Worm (Caenorhabditis elegans) whole organism, late embryonic: Measurements from ENCODE around the gene nhr-152.

Source experiments
- K09A11.1 ChIP-seq: sonication (generic microtip); optimal IDR thresholded peaks from 2 replicates; lab custom pipeline; 2017; ENCODE audit warnings: antibody characterized with exemption, mild to moderate bottlenecking, missing genetic modification characterization, missing compliant biosample characterization; ENCODE audit not compliant: insufficient read depth
- T23F11.4 ChIP-seq: fragments of 200-800 bp; sonication (Bioruptor generic); optimal IDR thresholded peaks from 2 replicates; lab custom pipeline; 2018; ENCODE audit warnings: mild to moderate bottlenecking, missing genetic modification characterization, missing compliant biosample characterization
- Y22D7AL.16 ChIP-seq: sonication (generic microtip); optimal IDR thresholded peaks from 2 replicates; lab custom pipeline; 2016; ENCODE audit warnings: missing genetic modification characterization, missing compliant biosample characterization
- ahr-1 ChIP-seq: sonication (generic microtip); optimal IDR thresholded peaks from 2 replicates; lab custom pipeline; 2016; ENCODE audit warnings: missing genetic modification characterization, missing compliant biosample characterization
- ceh-14 ChIP-seq: sonication (generic microtip); optimal IDR thresholded peaks from 2 replicates; lab custom pipeline; 2016; ENCODE audit warnings: missing genotype, missing genetic modification characterization, missing compliant biosample characterization
- ceh-2 ChIP-seq: sonication (generic microtip); optimal IDR thresholded peaks from 2 replicates; lab custom pipeline; 2016; ENCODE audit warnings: missing genotype, missing genetic modification characterization, missing compliant biosample characterization
- ceh-24 ChIP-seq: sonication (generic microtip); optimal IDR thresholded peaks from 2 replicates; lab custom pipeline; 2016; ENCODE audit warnings: mild to moderate bottlenecking, missing genetic modification characterization, missing compliant biosample characterization
- ceh-30 ChIP-seq: fragments of 150-350 bp; optimal IDR thresholded peaks from 2 replicates; lab custom pipeline; 2014; ENCODE audit warnings: missing biosample characterization, missing genetic modification characterization
- ceh-34 ChIP-seq: sonication (generic microtip); optimal IDR thresholded peaks from 2 replicates; lab custom pipeline; 2016; ENCODE audit warnings: mild to moderate bottlenecking, missing genetic modification characterization, missing compliant biosample characterization
- ceh-45 ChIP-seq: fragments of 200-800 bp; sonication (Bioruptor generic); IDR thresholded peaks from 2 replicates; pipeline ENCODE4 v1.3.6; 2022; ENCODE audit warnings: missing genetic modification reagents, missing genetic modification characterization, missing compliant biosample characterization
- ceh-6 ChIP-seq: fragments of 200-800 bp; sonication (Bioruptor generic); optimal IDR thresholded peaks from 2 replicates; lab custom pipeline; 2018; ENCODE audit warnings: mild to moderate bottlenecking, missing genetic modification characterization, missing compliant biosample characterization
- elt-2 ChIP-seq: sonication (generic microtip); optimal IDR thresholded peaks from 2 replicates; lab custom pipeline; 2016; ENCODE audit warnings: missing genetic modification reagents, missing genetic modification characterization, missing compliant biosample characterization
- fax-1 ChIP-seq: sonication (generic microtip); optimal IDR thresholded peaks from 2 replicates; lab custom pipeline; 2016; ENCODE audit warnings: missing genotype, missing genetic modification characterization, missing compliant biosample characterization
- fkh-10 ChIP-seq: fragments of 150-350 bp; optimal IDR thresholded peaks from 2 replicates; lab custom pipeline; 2014; ENCODE audit warnings: missing biosample characterization, missing genetic modification reagents, missing genetic modification characterization
- hlh-13 ChIP-seq: fragments of 200-800 bp; sonication (Bioruptor generic); optimal IDR thresholded peaks from 2 replicates; lab custom pipeline; 2018; ENCODE audit warnings: mild to moderate bottlenecking, missing genetic modification characterization, missing compliant biosample characterization
- hlh-15 ChIP-seq: sonication (generic microtip); optimal IDR thresholded peaks from 2 replicates; lab custom pipeline; 2016; ENCODE audit warnings: missing genetic modification characterization, missing compliant biosample characterization
- hlh-30 ChIP-seq: sonication (generic microtip); optimal IDR thresholded peaks from 2 replicates; lab custom pipeline; 2017; ENCODE audit warnings: antibody characterized with exemption, missing genetic modification characterization, missing compliant biosample characterization; ENCODE audit not compliant: insufficient read depth
- hlh-8 ChIP-seq: sonication (generic microtip); optimal IDR thresholded peaks from 2 replicates; lab custom pipeline; 2016; ENCODE audit warnings: missing genotype, missing genetic modification characterization, missing compliant biosample characterization
- lim-6 ChIP-seq: sonication (generic microtip); optimal IDR thresholded peaks from 2 replicates; lab custom pipeline; 2016; ENCODE audit warnings: missing genetic modification characterization, missing compliant biosample characterization
- lin-11 ChIP-seq: fragments of 200-800 bp; sonication (Bioruptor generic); optimal IDR thresholded peaks from 2 replicates; lab custom pipeline; 2018; ENCODE audit warnings: mild to moderate bottlenecking, missing genetic modification characterization, missing compliant biosample characterization
- nfya-1 ChIP-seq: sonication (generic microtip); optimal IDR thresholded peaks from 2 replicates; lab custom pipeline; 2017; ENCODE audit warnings: missing genetic modification characterization, mild to moderate bottlenecking, missing compliant biosample characterization, antibody characterized with exemption, moderate library complexity
- npax-4 ChIP-seq: sonication (generic microtip); optimal IDR thresholded peaks from 2 replicates; lab custom pipeline; 2016; ENCODE audit warnings: missing genetic modification characterization, missing compliant biosample characterization
- odd-2 ChIP-seq: sonication (generic microtip); optimal IDR thresholded peaks from 2 replicates; lab custom pipeline; 2017; ENCODE audit warnings: antibody characterized with exemption, mild to moderate bottlenecking, missing genetic modification characterization, missing compliant biosample characterization
- pax-1 ChIP-seq: fragments of 150-350 bp; optimal IDR thresholded peaks from 2 replicates; lab custom pipeline; 2014; ENCODE audit warnings: missing biosample characterization, missing genetic modification characterization
- pros-1 ChIP-seq: fragments of 150-350 bp; optimal IDR thresholded peaks from 2 replicates; lab custom pipeline; 2014; ENCODE audit warnings: missing biosample characterization, missing genetic modification reagents, missing genetic modification characterization
- rnt-1 ChIP-seq: sonication (generic microtip); optimal IDR thresholded peaks from 2 replicates; lab custom pipeline; 2016; ENCODE audit warnings: missing genetic modification characterization, missing compliant biosample characterization
- sdc-2 ChIP-seq: sonication (generic microtip); optimal IDR thresholded peaks from 2 replicates; lab custom pipeline; 2016; ENCODE audit warnings: missing genotype, missing genetic modification characterization, missing compliant biosample characterization
- sox-2 ChIP-seq: fragments of 200-800 bp; sonication (Bioruptor generic); IDR thresholded peaks from 2 replicates; pipeline ENCODE4 v1.3.6; 2022; ENCODE audit warnings: missing genetic modification reagents, missing genetic modification characterization, missing compliant biosample characterization
- sox-4 ChIP-seq: sonication (generic microtip); optimal IDR thresholded peaks from 2 replicates; lab custom pipeline; 2017; ENCODE audit warnings: mild to moderate bottlenecking, missing genetic modification characterization, inconsistent platforms, missing compliant biosample characterization
- ttx-3 ChIP-seq: sonication (generic microtip); optimal IDR thresholded peaks from 2 replicates; lab custom pipeline; 2016; ENCODE audit warnings: missing genetic modification reagents, missing genetic modification characterization, missing compliant biosample characterization
- unc-3 ChIP-seq, 2 experiments: fragments of 200-800 bp in 1 of 2; sonication (Bioruptor generic) in 1 of 2; sonication (generic microtip) in 1 of 2; conservative IDR thresholded peaks in 1 of 2; optimal IDR thresholded peaks in 1 of 2; 2 replicates each; pipeline versions ENCODE4 v1.3.6 to Lab custom; 2016 to 2022; ENCODE audit warnings: missing compliant biosample characterization in 2 of 2, missing genetic modification characterization in 2 of 2, missing genetic modification reagents in 1 of 2
- zip-5 ChIP-seq: sonication (generic microtip); optimal IDR thresholded peaks from 2 replicates; lab custom pipeline; 2016; ENCODE audit warnings: missing genetic modification characterization, missing compliant biosample characterization

nhr-152 gene

ce11 chrV:7647147-7647546, 39.0 kb upstream of the nhr-152 start:
- TF ChIP-seq sdc-2 (tag; lab: Kevin White, UChicago) (peak; percentile 95), ceh-30 (tag; lab: Kevin White, UChicago) (no peak)

- TF ChIP-seq hlh-30 (tag; lab: Kevin White, UChicago), result no peak
- no peak for TF ChIP-seq sox-2
- no peak for TF ChIP-seq zip-5 (tag; lab: Kevin White, UChicago)
- no peak for TF ChIP-seq npax-4 (tag; lab: Kevin White, UChicago)
Measured at ce11 chrV:7649963-7650362, 36.2 kb upstream of the nhr-152 start.

ce11 chrV:7651757-7652156, 34.4 kb upstream of the nhr-152 start, which contains the start of gene srh-234:
Gene srh-234 (minus strand): TSS chrV:7651857.
- TF ChIP-seq fax-1 (tag; lab: Kevin White, UChicago), result no peak
- TF ChIP-seq pax-1 (tag; lab: Kevin White, UChicago), result no peak
- no peak for TF ChIP-seq hlh-8 (tag; lab: Kevin White, UChicago)
- no peak for TF ChIP-seq fkh-10 (GFP tag; lab: Kevin White, UChicago)
- TF ChIP-seq odd-2 (tag; lab: Kevin White, UChicago), result no peak
- no peak for TF ChIP-seq elt-2 (tag; lab: Kevin White, UChicago)
- TF ChIP-seq lim-6 (tag; lab: Kevin White, UChicago), result no peak
- no peak for TF ChIP-seq ceh-24 (tag; lab: Kevin White, UChicago)
- TF ChIP-seq ceh-14, result no peak

- TF ChIP-seq hlh-8 (tag; lab: Kevin White, UChicago), result no peak
- no peak for TF ChIP-seq K09A11.1 (tag; lab: Kevin White, UChicago)
- no peak for TF ChIP-seq lim-6 (tag; lab: Kevin White, UChicago)
- TF ChIP-seq elt-2 (tag; lab: Kevin White, UChicago), result no peak
- TF ChIP-seq ahr-1 (tag; lab: Kevin White, UChicago), result no peak
- TF ChIP-seq ceh-6, result no peak
- no peak for TF ChIP-seq pros-1 (tag; lab: Kevin White, UChicago)
- no peak for TF ChIP-seq ceh-30 (tag; lab: Kevin White, UChicago)
- TF ChIP-seq sox-2, result no peak
- TF ChIP-seq ceh-2 (tag; lab: Kevin White, UChicago), result no peak
- no peak for TF ChIP-seq ceh-45 (GFP tag; lab: Robert Waterston, UW)
- TF ChIP-seq hlh-30 (tag; lab: Kevin White, UChicago), result no peak
- no peak for TF ChIP-seq hlh-15
- no peak for TF ChIP-seq sdc-2 (tag; lab: Kevin White, UChicago)
- TF ChIP-seq sox-4 (tag; lab: Kevin White, UChicago), result no peak
- TF ChIP-seq fax-1 (tag; lab: Kevin White, UChicago), result no peak
- TF ChIP-seq unc-3 (GFP tag; conservative IDR thresholded peaks at IDR 0.05; lab: Robert Waterston, UW), result no peak
- no peak for TF ChIP-seq unc-3 (tag; optimal IDR thresholded peaks at IDR 0.05; lab: Kevin White, UChicago)
- no peak for TF ChIP-seq hlh-13 (GFP tag; lab: Kevin White, UChicago)
- no peak for TF ChIP-seq npax-4 (tag; lab: Kevin White, UChicago)
- no peak for TF ChIP-seq Y22D7AL.16 (tag; lab: Kevin White, UChicago)
- TF ChIP-seq, all 69 proteins: peak for 0
Measured at ce11 chrV:7653567-7653966, 32.6 kb upstream of the nhr-152 start, which contains the start of gene srh-200. Gene srh-200 (minus strand): TSS chrV:7653667.

ce11 chrV:7667940-7668339, 18.2 kb upstream of the nhr-152 start, which contains the start of gene C12D5.5:
Gene C12D5.5 (plus strand): TSS chrV:7668240.
- no peak for TF ChIP-seq sox-2
- no peak for TF ChIP-seq hlh-13 (GFP tag; lab: Kevin White, UChicago)
- no peak for TF ChIP-seq sox-4 (tag; lab: Kevin White, UChicago)

- TF ChIP-seq ceh-2 (tag; lab: Kevin White, UChicago), result no peak
Measured at ce11 chrV:7672258-7672657, 13.9 kb upstream of the nhr-152 start, which contains the start of gene C12D5.4. Gene C12D5.4 (plus strand): TSS chrV:7672558.

ce11 chrV:7675904-7676303, 10.2 kb upstream of the nhr-152 start, which contains the start of gene C12D5.3:
Gene C12D5.3 (plus strand): TSS chrV:7676204.
- no peak for TF ChIP-seq rnt-1 (tag; lab: Kevin White, UChicago)
- no peak for TF ChIP-seq nfya-1 (tag; lab: Kevin White, UChicago)
- TF ChIP-seq hlh-13 (GFP tag; lab: Kevin White, UChicago), result no peak
- TF ChIP-seq lim-6 (tag; lab: Kevin White, UChicago), result no peak
- TF ChIP-seq ttx-3 (tag; lab: Kevin White, UChicago), result no peak
- no peak for TF ChIP-seq lin-11 (tag; lab: Kevin White, UChicago)
- no peak for TF ChIP-seq ceh-34 (tag; lab: Kevin White, UChicago)
- TF ChIP-seq T23F11.4 (GFP tag; lab: Kevin White, UChicago), result no peak
